Worm (Caenorhabditis elegans): Measurements from ENCODE around the gene fbxa-42.

fbxa-42 gene

DNA sequence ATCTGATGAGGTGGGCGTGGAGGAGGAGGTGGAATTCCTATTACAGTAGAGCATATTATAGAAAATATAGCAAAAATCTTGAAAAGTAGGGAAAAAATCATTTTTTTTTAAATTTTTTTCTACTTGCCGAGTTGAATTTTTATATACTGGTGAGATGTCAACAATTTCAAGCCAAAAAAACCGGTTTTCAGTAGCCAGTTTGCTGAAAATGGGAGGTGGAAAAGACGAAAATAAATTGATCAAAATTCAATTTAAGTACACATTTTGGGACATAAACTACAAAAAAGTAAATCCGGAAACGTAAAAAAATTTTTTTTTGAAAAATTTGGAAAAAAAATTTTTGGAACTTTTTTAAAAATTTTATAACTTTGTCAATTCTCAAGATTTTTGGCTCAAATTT is 18.2 kb upstream of the fbxa-42 start, which contains the start of gene Y54F10BM.23:
TSS of gene Y54F10BM.23 (minus strand) at position 101 of the 400 bp plus-strand sequence.
- no peak for TF ChIP-seq eyg-1 (tag; optimal IDR thresholded peaks at IDR 0.05)
- no peak for TF ChIP-seq pros-1 (tag; optimal IDR thresholded peaks at IDR 0.05)
- TF ChIP-seq dve-1 (tag; optimal IDR thresholded peaks at IDR 0.05), result no peak
- no peak for TF ChIP-seq ceh-19 (GFP tag; optimal IDR thresholded peaks at IDR 0.05)
- no peak for TF ChIP-seq nfya-1 (tag; optimal IDR thresholded peaks at IDR 0.05)
- TF ChIP-seq ceh-2 (tag; optimal IDR thresholded peaks at IDR 0.05), result no peak
- TF ChIP-seq ceh-24 (tag; optimal IDR thresholded peaks at IDR 0.05), result no peak
- no peak for TF ChIP-seq ceh-14 (tag; optimal IDR thresholded peaks at IDR 0.05)
- TF ChIP-seq nhr-232 (tag; optimal IDR thresholded peaks at IDR 0.05), result no peak
- no peak for TF ChIP-seq nhr-11 (tag; optimal IDR thresholded peaks at IDR 0.05)
- no peak for TF ChIP-seq hlh-13 (GFP tag; optimal IDR thresholded peaks at IDR 0.05)
- TF ChIP-seq odd-2 (tag; optimal IDR thresholded peaks at IDR 0.05), result no peak
- no peak for TF ChIP-seq fkh-10 (GFP tag; optimal IDR thresholded peaks at IDR 0.05)
- no peak for TF ChIP-seq sox-4 (tag; optimal IDR thresholded peaks at IDR 0.05)
- TF ChIP-seq unc-3 (GFP tag; conservative IDR thresholded peaks at IDR 0.05), result no peak
- TF ChIP-seq unc-3 (tag; optimal IDR thresholded peaks at IDR 0.05), result no peak
- no peak for TF ChIP-seq madf-2 (tag; optimal IDR thresholded peaks at IDR 0.05)
- TF ChIP-seq ceh-18 (tag; optimal IDR thresholded peaks at IDR 0.05), result no peak
- TF ChIP-seq lin-11 (tag; optimal IDR thresholded peaks at IDR 0.05), result no peak
- TF ChIP-seq ztf-16 (tag; optimal IDR thresholded peaks at IDR 0.05), result no peak

DNA sequence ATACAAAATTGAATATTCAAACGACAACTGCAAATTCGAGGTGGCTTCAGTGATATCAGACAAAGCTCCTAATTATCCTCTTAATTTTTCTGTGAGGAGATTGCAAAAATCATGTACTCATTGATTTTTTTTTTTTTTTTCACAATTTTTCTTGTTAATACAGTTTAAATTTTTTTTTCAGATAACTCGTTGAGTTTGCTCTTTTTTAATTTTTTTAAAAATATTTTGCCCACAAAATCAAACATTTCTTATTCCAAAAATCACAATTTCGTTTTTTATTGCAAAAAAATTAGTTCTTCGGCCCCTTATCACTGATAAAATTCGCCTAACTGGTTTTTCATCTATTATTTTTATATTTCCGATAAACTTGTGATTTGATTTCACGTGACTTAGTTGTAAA is 15.6 kb upstream of the fbxa-42 start, which contains the start of gene Y54F10BM.21:
TSS of gene Y54F10BM.21 (plus strand) at position 301 of the 400 bp plus-strand sequence.
- TF ChIP-seq C08G9.2 (tag; optimal IDR thresholded peaks at IDR 0.05) (no peak), ref-2 (tag; optimal IDR thresholded peaks at IDR 0.05) (no peak), F13H6.1 (tag; optimal IDR thresholded peaks at IDR 0.05) (no peak), ets-4 (tag; optimal IDR thresholded peaks at IDR 0.05) (no peak), ceh-30 (tag; optimal IDR thresholded peaks at IDR 0.05) (no peak), tbx-7 (tag; optimal IDR thresholded peaks at IDR 0.05) (no peak), pax-1 (tag; optimal IDR thresholded peaks at IDR 0.05) (no peak), sox-2 (GFP tag; IDR thresholded peaks at IDR 0.05) (no peak), hlh-8 (tag; optimal IDR thresholded peaks at IDR 0.05) (no peak), ahr-1 (tag; optimal IDR thresholded peaks at IDR 0.05) (no peak), pha-4 (tag; optimal IDR thresholded peaks at IDR 0.05) (no peak)

ce11 chrIII:2272732-2273131 is 11.5 kb upstream of the fbxa-42 start, which contains the start of gene fbxa-39:
fbxa-39 (plus strand) TSS chrIII:2273032.
- TF ChIP-seq fkh-10 (GFP tag; optimal IDR thresholded peaks at IDR 0.05) (no peak), ets-4 (tag; optimal IDR thresholded peaks at IDR 0.05) (no peak), ceh-34 (tag; optimal IDR thresholded peaks at IDR 0.05) (no peak), lin-11 (tag; optimal IDR thresholded peaks at IDR 0.05) (no peak), tbx-2 (tag; optimal IDR thresholded peaks at IDR 0.05) (no peak), syd-9 (tag; optimal IDR thresholded peaks at IDR 0.05) (no peak), lim-6 (tag; optimal IDR thresholded peaks at IDR 0.05) (no peak), pha-2 (tag; optimal IDR thresholded peaks at IDR 0.05) (no peak), rnt-1 (tag; optimal IDR thresholded peaks at IDR 0.05) (no peak), che-1 (tag; optimal IDR thresholded peaks at IDR 0.05) (no peak), ceh-14 (tag; optimal IDR thresholded peaks at IDR 0.05) (no peak)

DNA sequence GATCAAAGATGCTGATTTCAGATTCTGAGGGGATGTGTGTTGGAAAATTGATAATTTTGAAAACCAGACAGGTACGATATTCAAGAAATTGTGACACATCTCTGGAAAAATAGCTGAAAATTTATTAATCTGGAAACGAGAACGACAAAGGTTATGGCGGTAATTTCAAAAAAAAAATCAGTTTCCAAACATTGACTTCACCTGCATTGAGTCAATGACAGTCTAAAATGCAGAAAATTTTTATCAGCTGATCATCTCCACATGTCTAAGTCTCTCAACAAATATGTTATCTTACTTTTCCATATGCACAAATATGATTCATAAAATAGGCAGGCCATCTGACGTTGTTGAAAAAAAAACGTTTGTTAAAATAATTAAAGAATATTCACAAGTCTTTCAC is 10.8 kb upstream of the fbxa-42 start, which contains the start of gene fbxa-48:
TSS of gene fbxa-48 (minus strand) at position 101 of the 400 bp plus-strand sequence.
- TF ChIP-seq hlh-15 (tag; optimal IDR thresholded peaks at IDR 0.05) (no peak), ceh-48 (tag; optimal IDR thresholded peaks at IDR 0.05) (no peak), ahr-1 (tag; optimal IDR thresholded peaks at IDR 0.05) (no peak), ceh-22 (tag; optimal IDR thresholded peaks at IDR 0.05) (no peak), dve-1 (tag; optimal IDR thresholded peaks at IDR 0.05) (no peak), ets-4 (tag; optimal IDR thresholded peaks at IDR 0.05) (no peak), hlh-8 (tag; optimal IDR thresholded peaks at IDR 0.05) (no peak), ceh-2 (tag; optimal IDR thresholded peaks at IDR 0.05) (no peak), ceh-18 (tag; optimal IDR thresholded peaks at IDR 0.05) (no peak), unc-86 (tag; optimal IDR thresholded peaks at IDR 0.05) (no peak), K02D7.2 (tag; optimal IDR thresholded peaks at IDR 0.05) (no peak), F13H6.1 (tag; optimal IDR thresholded peaks at IDR 0.05) (no peak), ref-2 (tag; optimal IDR thresholded peaks at IDR 0.05) (no peak)

Data from whole organism, late embryonic.